Fruit fly (Drosophila melanogaster) Kc167 (cell line): Measurements from ENCODE around the gene CG10654.

Experiments used
- insv ChIP-seq: fragments of >200 bp; optimal IDR thresholded peaks from 3 replicates; lab custom pipeline; 2018; ENCODE audit warnings: missing external identifiers
- psq ChIP-seq: fragments of >200 bp; optimal IDR thresholded peaks from 2 replicates; lab custom pipeline; 2017; ENCODE audit warnings: missing external identifiers

dm6 chr3L:12515691-12516455, 8.2 kb upstream of the CG10654 start:
- TF ChIP-seq insv (lab: Kevin White, UChicago) (no peak), psq (no peak)
